Worm (Caenorhabditis elegans): ENCODE measurements around the gene Y22D7AR.7.

ce11 chrIII:1687999-1688398 is at the start of gene Y22D7AR.7:
- TF ChIP-seq snpc-4 (tag; optimal IDR thresholded peaks at IDR 0.05) = no peak
- no peak for TF ChIP-seq nhr-28 (tag; optimal IDR thresholded peaks at IDR 0.05)
- TF ChIP-seq sptf-1 (tag; optimal IDR thresholded peaks at IDR 0.05) = no peak
- no peak for TF ChIP-seq nhr-12 (tag; optimal IDR thresholded peaks at IDR 0.05)
- TF ChIP-seq lin-13 (tag; optimal IDR thresholded peaks at IDR 0.05) = no peak
- no peak for TF ChIP-seq nhr-237 (tag; optimal IDR thresholded peaks at IDR 0.05)
- TF ChIP-seq unc-62 (GFP tag; optimal IDR thresholded peaks at IDR 0.05) = no peak
- TF ChIP-seq mep-1 (tag; optimal IDR thresholded peaks at IDR 0.05) = no peak
- TF ChIP-seq elt-3 (tag; optimal IDR thresholded peaks at IDR 0.05) = no peak
- no peak for TF ChIP-seq lsy-2 (tag; optimal IDR thresholded peaks at IDR 0.05)
- no peak for TF ChIP-seq ztf-11 (tag; optimal IDR thresholded peaks at IDR 0.05)
- TF ChIP-seq unc-39 (tag; optimal IDR thresholded peaks at IDR 0.05) = no peak
- no peak for TF ChIP-seq blmp-1 (tag; optimal IDR thresholded peaks at IDR 0.05)

Data from whole organism, mixed stage, embryonic.